Fruit fly (Drosophila melanogaster) whole organism: ENCODE measurements around the gene CG31998.

Source experiments
- CG8478 ChIP-seq: fragments of >200 bp; optimal IDR thresholded peaks from 2 replicates; lab custom pipeline; 2018; ENCODE audit warnings: inconsistent platforms
- Dll ChIP-seq: fragments of >200 bp; optimal IDR thresholded peaks from 2 replicates; lab custom pipeline; 2017
- EcR ChIP-seq, 2 experiments: fragments of >200 bp; optimal IDR thresholded peaks; 2 replicates each; lab custom pipeline; 2017; ENCODE audit warnings: missing biosample characterization in 2 of 2, missing genetic modification characterization in 2 of 2, missing genetic modification reagents in 2 of 2
- psq ChIP-seq: fragments of >200 bp; optimal IDR thresholded peaks from 2 replicates; lab custom pipeline; 2017
- usp ChIP-seq: fragments of >200 bp; optimal IDR thresholded peaks from 2 replicates; lab custom pipeline; 2017; ENCODE audit warnings: missing biosample characterization, missing genetic modification characterization, mixed read lengths

DNA sequence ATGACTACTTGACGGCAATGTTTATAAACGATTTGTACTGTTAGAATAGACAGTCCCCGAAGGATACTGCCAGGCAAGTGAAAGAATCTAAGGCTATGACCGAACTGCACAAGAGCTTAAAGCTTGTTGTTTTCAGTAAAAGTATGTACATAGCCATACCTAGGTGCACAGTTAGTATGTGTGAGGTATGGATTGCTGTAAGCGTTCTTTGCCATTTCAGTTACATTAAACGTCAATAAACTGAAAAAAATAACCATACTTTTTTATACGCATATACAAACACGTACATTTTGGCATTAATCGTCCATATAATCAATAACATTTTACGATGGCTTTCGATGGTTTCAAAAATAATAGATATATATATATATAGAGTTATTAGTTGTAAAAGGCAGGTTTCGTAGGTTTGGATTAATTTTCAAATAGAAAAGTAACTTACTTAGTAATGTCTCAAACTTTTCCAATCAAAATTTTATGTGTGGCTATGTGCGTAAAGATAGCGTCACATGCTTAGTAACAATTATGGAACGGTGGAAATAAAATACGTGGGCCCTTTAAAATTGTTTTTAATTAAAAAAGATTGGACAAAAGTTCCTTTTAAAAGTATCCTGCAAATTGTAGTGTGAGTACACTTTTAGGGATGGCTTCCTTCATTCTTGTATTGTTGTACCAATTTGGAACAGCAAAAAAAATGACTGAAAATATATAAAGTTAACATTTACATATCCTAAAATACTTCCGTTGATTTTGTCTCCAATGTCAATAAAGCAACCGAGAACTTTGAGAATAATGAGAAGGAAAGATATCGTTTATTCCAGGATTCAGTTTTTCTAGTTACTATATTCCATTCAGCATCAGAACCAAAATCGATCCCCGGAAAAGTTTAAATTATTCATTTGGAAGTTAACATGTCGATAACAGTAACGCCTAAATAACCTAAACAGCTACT lies 12.1 kb downstream of the CG31998 start, which contains the start of gene Abcd1:
- TF ChIP-seq EcR (GFP tag; optimal IDR thresholded peaks at IDR 0.05; lab: Kevin White, UChicago) (no peak), psq (lab: Kevin White, UChicago) (no peak), Dll (lab: Kevin White, UChicago) (no peak), CG8478 (no peak), usp (GFP tag; lab: Kevin White, UChicago) (no peak)
